Fruit fly (Drosophila melanogaster) whole organism, prepupa: ENCODE measurements around the gene NaPi-III.
A peak's percentile ranks its signal among the peaks of the same experiment; 100 is the strongest.

Experiments used
- CG1621 ChIP-seq: fragments of 200-800 bp; sonication (Bioruptor generic); optimal IDR thresholded peaks from 3 replicates; lab custom pipeline; 2018; ENCODE audit warnings: missing biosample characterization, mild to moderate bottlenecking, missing genetic modification characterization
- CG16779 ChIP-seq: fragments of 200-800 bp; sonication (Bioruptor generic); optimal IDR thresholded peaks from 3 replicates; lab custom pipeline; 2017; ENCODE audit warnings: missing biosample characterization, mild to moderate bottlenecking, missing genetic modification characterization
- Gug ChIP-seq: fragments of 200-800 bp; sonication (Bioruptor generic); IDR thresholded peaks from 2 replicates; pipeline ENCODE4 v1.3.6; 2022; ENCODE audit warnings: missing biosample characterization, missing genetic modification characterization
- fd85E ChIP-seq: fragments of 200-800 bp; sonication (Bioruptor generic); optimal IDR thresholded peaks from 3 replicates; lab custom pipeline; 2016; ENCODE audit warnings: missing biosample characterization, missing genetic modification characterization
- lz ChIP-seq: fragments of 200-800 bp; sonication (Bioruptor generic); optimal IDR thresholded peaks from 3 replicates; lab custom pipeline; 2016; ENCODE audit warnings: missing biosample characterization, missing genetic modification characterization

DNA sequence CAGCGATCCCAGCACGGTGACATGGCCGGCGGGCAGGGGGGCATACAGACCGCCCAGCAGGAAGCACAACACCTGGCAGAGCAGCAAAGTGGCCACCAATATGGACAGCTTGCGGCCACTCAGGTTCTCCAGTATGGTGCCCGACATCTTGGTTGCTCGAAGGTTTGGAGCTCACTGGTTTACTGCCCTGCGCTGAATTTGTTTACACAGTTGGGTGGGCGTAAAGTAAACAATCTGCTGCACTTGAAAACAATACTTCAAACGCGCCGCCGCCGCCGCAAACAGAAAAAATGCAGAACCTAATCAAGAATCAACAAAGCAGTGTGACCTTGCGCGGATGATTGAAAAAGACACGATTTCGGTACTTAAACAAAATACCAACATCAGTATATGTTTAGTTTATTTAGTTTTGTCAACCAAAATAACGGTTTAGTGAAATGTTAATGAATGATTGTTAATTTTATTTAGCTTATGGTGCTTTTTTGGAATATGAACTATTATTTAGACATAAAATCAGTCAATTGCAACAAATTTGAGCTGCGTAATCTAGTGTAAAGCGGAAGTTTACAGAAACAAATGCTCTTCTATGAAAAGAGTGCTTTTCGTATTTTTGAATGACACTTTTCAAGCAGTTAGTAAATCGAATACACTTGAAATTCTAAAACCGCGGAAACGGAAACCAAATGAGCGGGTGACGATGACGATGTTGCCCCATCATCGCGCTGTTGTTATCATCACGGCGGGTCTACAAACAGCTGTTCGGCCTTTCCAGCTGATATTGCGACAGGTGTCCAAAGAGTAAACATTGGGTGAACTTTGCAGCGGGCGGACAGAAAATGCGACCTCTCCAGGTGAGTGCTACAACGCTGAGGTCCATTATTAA lies 46.4 kb downstream of the NaPi-III start, which contains the start of the genes wls and Adck5:
- TF ChIP-seq fd85E (GFP tag; lab: Kevin White, UChicago) (peak; percentile 46), CG16779 (tag; lab: Kevin White, UChicago) (peak; percentile 34), Gug (GFP tag; lab: Robert Waterston, UW) (no peak), CG1621 (peak; percentile 61), lz (GFP tag; lab: Kevin White, UChicago) (peak; percentile 69)
